Worm (Caenorhabditis elegans): ENCODE measurements around the gene Y48G9A.9.

The Y48G9A.9 gene

ce11 chrIII:2057570-2057969 lies 34.9 kb upstream of the Y48G9A.9 start, which contains the start of gene Y39A3A.2:
Y39A3A.2 (minus strand) TSS chrIII:2057670.
- TF ChIP-seq madf-5 (GFP tag; IDR thresholded peaks at IDR 0.05): no peak
- TF ChIP-seq daf-12 (tag; optimal IDR thresholded peaks at IDR 0.05): no peak
- no peak for TF ChIP-seq egl-43 (GFP tag; IDR thresholded peaks at IDR 0.05)
- TF ChIP-seq zip-2 (tag; optimal IDR thresholded peaks at IDR 0.05): no peak
- no peak for TF ChIP-seq dmd-8 (GFP tag; IDR thresholded peaks at IDR 0.05)
- no peak for TF ChIP-seq Y105C5A.15 (GFP tag; IDR thresholded peaks at IDR 0.05)
- no peak for TF ChIP-seq nhr-10 (tag; optimal IDR thresholded peaks at IDR 0.05)
- no peak for TF ChIP-seq nhr-237 (tag; optimal IDR thresholded peaks at IDR 0.05)
- TF ChIP-seq attf-4 (tag; optimal IDR thresholded peaks at IDR 0.05): no peak
- no peak for TF ChIP-seq Y75B8A.6 (GFP tag; IDR thresholded peaks at IDR 0.05)
- no peak for TF ChIP-seq lin-39 (tag; optimal IDR thresholded peaks at IDR 0.05)
- TF ChIP-seq mdl-1 (tag; optimal IDR thresholded peaks at IDR 0.05): no peak
- no peak for TF ChIP-seq fos-1 (tag; optimal IDR thresholded peaks at IDR 0.05)

DNA sequence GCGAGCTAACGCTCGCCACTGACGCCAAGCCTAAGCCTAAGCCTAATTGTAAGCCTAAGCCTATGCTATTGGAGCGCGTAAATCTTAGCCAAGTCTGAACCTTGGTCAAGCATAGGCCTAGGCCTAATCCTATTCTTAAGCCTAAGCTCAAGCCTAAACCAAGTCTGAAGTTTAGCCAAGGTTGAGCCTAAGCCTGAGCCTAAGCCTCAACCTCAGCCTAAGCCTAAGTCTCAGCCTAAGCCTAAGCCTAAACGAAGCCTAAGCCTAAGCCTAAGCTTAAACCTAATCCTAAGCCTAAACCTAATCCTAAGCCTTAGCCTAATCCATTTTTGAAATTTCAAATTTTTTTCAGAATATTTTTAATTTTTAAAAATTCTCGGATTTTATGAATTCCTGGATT lies 32.4 kb upstream of the Y48G9A.9 start:
- no peak for TF ChIP-seq R02D3.7 (tag; optimal IDR thresholded peaks at IDR 0.05)
- TF ChIP-seq nhr-6 (tag; optimal IDR thresholded peaks at IDR 0.05): no peak
- TF ChIP-seq spr-3 (GFP tag; optimal IDR thresholded peaks at IDR 0.05): no peak
- no peak for TF ChIP-seq F44E2.7 (GFP tag; IDR thresholded peaks at IDR 0.05)
- TF ChIP-seq lir-3 (tag; optimal IDR thresholded peaks at IDR 0.05): no peak
- TF ChIP-seq Y5F2A.4 (GFP tag; optimal IDR thresholded peaks at IDR 0.05): no peak
- TF ChIP-seq hlh-30 (tag; optimal IDR thresholded peaks at IDR 0.05; ENCODE audit: insufficient read depth): no peak
- TF ChIP-seq spr-1 (tag; optimal IDR thresholded peaks at IDR 0.05): no peak
- TF ChIP-seq mep-1 (tag; optimal IDR thresholded peaks at IDR 0.05): no peak

DNA sequence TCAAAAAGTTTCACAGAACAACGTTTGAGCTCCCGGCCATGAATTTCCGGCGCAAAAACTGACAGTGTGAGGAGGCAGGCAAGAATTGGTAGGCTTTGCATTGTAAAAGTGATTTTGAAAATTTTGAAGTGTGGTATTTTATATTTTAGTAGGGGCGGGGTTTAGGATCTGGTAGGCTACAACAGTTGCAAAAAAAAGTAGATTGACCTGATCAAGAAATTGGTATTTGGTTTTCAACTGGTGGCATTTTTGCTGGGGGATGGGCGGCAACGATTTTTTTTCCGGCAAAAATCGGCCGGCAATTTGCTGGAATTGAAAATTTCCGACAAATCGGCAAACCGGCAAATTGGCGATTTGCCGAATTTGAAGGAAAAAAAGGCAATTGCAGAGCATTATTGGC lies 31.7 kb upstream of the Y48G9A.9 start, which contains the start of gene ins-16:
Gene ins-16, minus strand, starts transcription at position 101 of the 400 bp plus-strand sequence.
- no peak for TF ChIP-seq T26A8.4 (GFP tag; IDR thresholded peaks at IDR 0.05)
- TF ChIP-seq aha-1 (tag): peak; percentile 33
- no peak for TF ChIP-seq mdt-29 (GFP tag; IDR thresholded peaks at IDR 0.05)
- TF ChIP-seq F26F4.8 (GFP tag; conservative IDR thresholded peaks at IDR 0.05): 0 out of 2 replicates have a peak, but pooled peaks have one; percentile 22

DNA sequence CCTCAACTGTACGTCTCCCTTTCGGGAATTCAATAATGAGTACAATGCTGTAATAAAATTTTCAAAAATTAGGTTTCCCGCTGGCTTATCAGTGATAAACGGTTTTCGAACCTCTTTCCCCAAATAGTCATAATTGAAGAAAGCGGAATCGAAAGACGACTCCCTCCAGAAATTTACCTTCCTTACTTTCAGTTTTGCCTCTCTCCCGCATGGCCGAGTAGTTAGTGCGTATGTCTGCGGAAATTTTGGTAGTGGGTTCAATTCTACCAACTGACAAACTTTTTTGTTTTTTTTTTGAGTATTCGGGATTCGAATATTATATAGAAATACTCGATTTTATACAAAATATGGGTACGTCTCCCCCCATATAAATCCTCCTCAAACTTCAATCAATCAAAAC lies 27.6 kb upstream of the Y48G9A.9 start:
- TF ChIP-seq F26F4.8 (GFP tag; conservative IDR thresholded peaks at IDR 0.05) (0 out of 2 replicates have a peak, but pooled peaks have one; percentile 29), madf-9 (GFP tag; conservative IDR thresholded peaks at IDR 0.05) (0 out of 2 replicates have a peak, but pooled peaks have one; percentile 19), vab-7 (GFP tag; IDR thresholded peaks at IDR 0.05) (peak; percentile 70), snpc-1.2 (GFP tag; IDR thresholded peaks at IDR 0.05) (0 out of 2 replicates have a peak, but pooled peaks have one; percentile 21), arid-1 (GFP tag; conservative IDR thresholded peaks at IDR 0.05) (0 out of 2 replicates have a peak, but pooled peaks have one; percentile 57)

DNA sequence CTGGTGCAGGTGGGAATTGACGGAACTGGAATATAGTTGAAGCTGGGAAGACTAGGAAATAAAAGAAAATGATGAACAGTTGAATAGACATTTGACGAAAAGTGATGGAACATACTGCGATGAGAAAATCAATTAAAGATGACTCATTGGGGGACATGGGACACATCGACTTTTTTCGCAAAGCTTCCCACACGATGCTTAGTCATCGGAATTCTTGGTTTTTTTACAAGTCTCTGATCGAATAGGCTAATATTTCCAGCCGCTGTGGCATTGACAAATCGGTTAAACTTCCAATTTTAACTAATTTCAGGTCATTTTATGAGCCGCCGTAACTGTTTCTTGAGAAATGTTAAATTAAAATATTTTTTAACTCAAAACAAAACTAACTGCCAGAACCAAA lies 24.3 kb upstream of the Y48G9A.9 start, which contains the start of gene Y39A3A.3:
Gene Y39A3A.3, minus strand, starts transcription at position 101 of the 400 bp plus-strand sequence.
- no peak for TF ChIP-seq lin-13 (GFP tag; optimal IDR thresholded peaks at IDR 0.05)
- TF ChIP-seq unc-62 (GFP tag; optimal IDR thresholded peaks at IDR 0.05 in 1 of 2): peak in 1 of 2 experiments; percentile 81
- no peak for TF ChIP-seq unc-62 (tag; optimal IDR thresholded peaks at IDR 0.05)

ce11 chrIII:2076546-2077134 lies 15.9 kb upstream of the Y48G9A.9 start, which contains the start of gene Y39A3A.4:
Y39A3A.4 (minus strand) TSS chrIII:2076596.
- TF ChIP-seq spr-3 (GFP tag; optimal IDR thresholded peaks at IDR 0.05): no peak
- TF ChIP-seq nhr-76 (tag; optimal IDR thresholded peaks at IDR 0.05): no peak
- TF ChIP-seq cey-2 (tag; optimal IDR thresholded peaks at IDR 0.05; ENCODE audit: borderline replicate concordance, insufficient read depth): no peak
- TF ChIP-seq lin-1 (GFP tag; IDR thresholded peaks at IDR 0.05): no peak
- TF ChIP-seq hmg-1.1 (GFP tag; IDR thresholded peaks at IDR 0.05): no peak
- TF ChIP-seq zip-11 (GFP tag; IDR thresholded peaks at IDR 0.05): no peak
- peak; percentile 93 for TF ChIP-seq zip-2 (tag; optimal IDR thresholded peaks at IDR 0.05)

Measured in whole organism, L4 larva.